Worm (Caenorhabditis elegans): ENCODE data around the gene spin-1.

spin-1 gene

ce11 chrV:12103920-12104319 lies 10.9 kb upstream of the spin-1 start, which contains the start of gene nhr-153:
nhr-153 (plus strand) TSS chrV:12104220.
- TF ChIP-seq nhr-28 (tag; optimal IDR thresholded peaks at IDR 0.05) (peak; percentile 19), hlh-11 (tag; optimal IDR thresholded peaks at IDR 0.05) (no peak), aha-1 (tag) (peak; percentile 67), hmg-1.1 (GFP tag; IDR thresholded peaks at IDR 0.05) (no peak)

DNA sequence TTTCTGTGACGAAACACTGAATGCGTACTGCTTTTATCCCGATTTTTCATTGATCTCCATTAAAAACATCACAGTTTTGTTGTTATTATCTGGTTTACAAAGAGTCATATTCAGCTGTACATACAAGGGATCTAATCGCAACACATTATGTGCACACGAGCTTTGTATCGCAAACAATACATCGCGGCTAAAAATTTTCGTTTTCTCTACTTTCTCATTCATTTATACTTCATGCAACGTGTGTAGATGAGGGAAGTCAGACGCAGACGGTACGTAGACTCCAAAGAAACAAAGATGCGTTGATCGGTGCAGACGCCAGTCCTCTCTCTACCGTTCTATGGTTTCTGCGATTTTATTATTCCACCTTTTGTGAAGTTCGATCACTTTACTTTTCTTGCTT lies 8.0 kb upstream of the spin-1 start, which contains the start of gene nhr-136:
TSS of gene nhr-136 (plus strand) at position 301 of the 400 bp plus-strand sequence.
- TF ChIP-seq ZK546.5 (tag; optimal IDR thresholded peaks at IDR 0.05) (no peak), dve-1 (tag; optimal IDR thresholded peaks at IDR 0.05; ENCODE audit: insufficient read depth) (peak; percentile 26), egl-43 (GFP tag; IDR thresholded peaks at IDR 0.05) (no peak), daf-16 (GFP tag; optimal IDR thresholded peaks at IDR 0.05) (no peak), daf-16 (tag; optimal IDR thresholded peaks at IDR 0.05) (peak; percentile 5), mxl-3 (GFP tag; optimal IDR thresholded peaks at IDR 0.05) (peak; percentile 39), php-3 (GFP tag; IDR thresholded peaks at IDR 0.05) (no peak), nhr-28 (tag; optimal IDR thresholded peaks at IDR 0.05) (peak; percentile 42)

- no peak for TF ChIP-seq mep-1 (tag; optimal IDR thresholded peaks at IDR 0.05)
- TF ChIP-seq mes-2 (tag; optimal IDR thresholded peaks at IDR 0.05; ENCODE audit: poor library complexity, severe bottlenecking), result peak; percentile 19
- peak; percentile 11 for TF ChIP-seq dpl-1 (GFP tag; optimal IDR thresholded peaks at IDR 0.05)
- TF ChIP-seq nhr-6 (tag; optimal IDR thresholded peaks at IDR 0.05), result peak; percentile 53
- TF ChIP-seq fos-1 (tag; optimal IDR thresholded peaks at IDR 0.05), result no peak
- TF ChIP-seq nhr-102 (tag; optimal IDR thresholded peaks at IDR 0.05), result no peak
- TF ChIP-seq nhr-28 (tag; optimal IDR thresholded peaks at IDR 0.05), result peak; percentile 46
- TF ChIP-seq zip-2 (tag; optimal IDR thresholded peaks at IDR 0.05), result no peak
- TF ChIP-seq aha-1 (tag), result peak; percentile 23
- peak; percentile 56 for TF ChIP-seq hlh-30 (tag; optimal IDR thresholded peaks at IDR 0.05; ENCODE audit: insufficient read depth)
- no peak for TF ChIP-seq mxl-2 (GFP tag; conservative IDR thresholded peaks at IDR 0.05)
These were observed 3.3 kb upstream of the spin-1 start, which contains the start of gene lhpp-1 for ce11 chrV:12111452-12111851. lhpp-1 (minus strand) TSS chrV:12111805.

ce11 chrV:12113726-12114125 lies 1.1 kb upstream of the spin-1 start:
- TF ChIP-seq aha-1 (tag) (peak; percentile 30), nhr-77 (tag; optimal IDR thresholded peaks at IDR 0.05) (peak; percentile 3), nhr-28 (tag; optimal IDR thresholded peaks at IDR 0.05) (peak; percentile 91), F10B5.3 (tag; optimal IDR thresholded peaks at IDR 0.05) (no peak), mdl-1 (tag; optimal IDR thresholded peaks at IDR 0.05) (peak in 1 of 2 experiments; percentile 13), sdz-12 (GFP tag; optimal IDR thresholded peaks at IDR 0.05) (no peak), saeg-2 (GFP tag; IDR thresholded peaks at IDR 0.05) (no peak), mxl-3 (GFP tag; optimal IDR thresholded peaks at IDR 0.05) (peak; percentile 66), dmd-6 (GFP tag; IDR thresholded peaks at IDR 0.05) (peak; percentile 54), hlh-30 (tag; optimal IDR thresholded peaks at IDR 0.05; ENCODE audit: insufficient read depth) (no peak), pqm-1 (tag; optimal IDR thresholded peaks at IDR 0.05) (peak; percentile 85)

DNA sequence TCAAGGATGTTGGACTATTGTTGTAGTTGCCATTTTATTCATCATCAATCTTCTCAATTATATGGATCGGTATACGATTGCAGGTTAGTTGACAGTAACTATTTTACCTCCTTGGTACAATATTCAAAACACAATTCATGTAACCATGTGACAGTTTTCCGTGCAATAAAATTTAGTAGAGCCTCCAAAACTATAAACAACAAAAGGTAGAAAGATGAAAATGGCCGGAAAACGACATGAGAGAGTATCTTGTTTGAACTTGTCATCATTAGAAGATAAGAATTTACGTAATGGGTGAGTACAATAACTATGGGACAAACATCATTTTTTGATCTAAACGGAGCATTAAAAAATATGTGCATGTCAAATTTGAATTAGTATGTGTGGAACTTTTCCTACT lies 357 bp downstream of the spin-1 start:
- TF ChIP-seq nhr-28 (tag; optimal IDR thresholded peaks at IDR 0.05) (peak; percentile 81), unc-62 (GFP tag; optimal IDR thresholded peaks at IDR 0.05 in 1 of 2) (peak in 1 of 2 experiments; percentile 97), unc-62 (tag; optimal IDR thresholded peaks at IDR 0.05) (no peak), fkh-10 (GFP tag; optimal IDR thresholded peaks at IDR 0.05) (no peak), ama-1 (optimal IDR thresholded peaks at IDR 0.05) (no peak), Y105C5A.15 (GFP tag; IDR thresholded peaks at IDR 0.05) (no peak), ceh-82 (tag; optimal IDR thresholded peaks at IDR 0.05) (no peak), dve-1 (tag; optimal IDR thresholded peaks at IDR 0.05; ENCODE audit: insufficient read depth) (peak; percentile 38), gei-8 (GFP tag; optimal IDR thresholded peaks at IDR 0.05) (no peak), dmd-6 (GFP tag; IDR thresholded peaks at IDR 0.05) (peak; percentile 75), daf-16 (GFP tag; optimal IDR thresholded peaks at IDR 0.05) (no peak), daf-16 (tag; optimal IDR thresholded peaks at IDR 0.05) (peak; percentile 69), nhr-11 (tag; optimal IDR thresholded peaks at IDR 0.05) (no peak), aha-1 (tag) (no peak), spr-3 (GFP tag; optimal IDR thresholded peaks at IDR 0.05) (no peak), nhr-48 (tag; optimal IDR thresholded peaks at IDR 0.05) (no peak)
